Fruit fly (Drosophila melanogaster): ENCODE data around the gene kon.

The kon gene

dm6 chr2L:18481064-18481463 lies 22.7 kb downstream of the kon start:
- TF ChIP-seq ttk (optimal IDR thresholded peaks at IDR 0.05), result no peak
- TF ChIP-seq Sin3A (optimal IDR thresholded peaks at IDR 0.05), result no peak
- no peak for TF ChIP-seq Myc (optimal IDR thresholded peaks at IDR 0.05)
- TF ChIP-seq insv (optimal IDR thresholded peaks at IDR 0.05), result no peak
- no peak for TF ChIP-seq psq (optimal IDR thresholded peaks at IDR 0.05)
- TF ChIP-seq h (optimal IDR thresholded peaks at IDR 0.05), result no peak

DNA sequence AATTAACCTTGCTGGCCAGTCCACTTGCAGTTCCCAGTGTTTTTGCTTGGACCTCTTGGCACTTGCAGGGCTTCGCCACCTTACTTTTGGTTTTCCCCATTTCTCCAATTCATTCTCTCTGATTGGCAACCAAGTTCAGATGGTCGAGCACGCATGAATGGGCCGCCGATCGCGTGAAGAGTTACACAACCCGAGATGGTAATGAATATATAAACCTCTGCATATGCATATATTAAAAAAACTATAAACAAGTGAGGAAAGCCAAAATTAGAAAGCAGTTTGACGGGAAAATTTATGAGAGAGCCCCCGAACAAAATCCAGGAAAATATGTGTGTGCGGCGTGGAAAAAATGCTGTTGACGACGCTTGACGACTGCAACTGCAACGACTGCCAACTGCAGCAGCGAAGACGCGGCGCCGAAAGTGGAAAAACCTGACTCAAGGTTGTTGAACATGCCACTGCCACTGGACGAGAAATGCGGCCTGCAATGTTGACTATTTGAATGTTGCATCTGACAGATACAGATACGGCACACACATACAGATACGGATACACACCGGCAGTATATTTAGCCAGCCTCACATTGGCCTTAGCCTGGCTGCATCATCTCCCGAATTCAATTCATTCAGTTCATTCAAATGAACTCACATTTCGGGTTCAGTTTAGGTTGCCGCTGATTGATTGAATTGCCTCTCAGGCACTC lies 23.3 kb downstream of the kon start:
- TF ChIP-seq psq (optimal IDR thresholded peaks at IDR 0.05), result no peak

DNA sequence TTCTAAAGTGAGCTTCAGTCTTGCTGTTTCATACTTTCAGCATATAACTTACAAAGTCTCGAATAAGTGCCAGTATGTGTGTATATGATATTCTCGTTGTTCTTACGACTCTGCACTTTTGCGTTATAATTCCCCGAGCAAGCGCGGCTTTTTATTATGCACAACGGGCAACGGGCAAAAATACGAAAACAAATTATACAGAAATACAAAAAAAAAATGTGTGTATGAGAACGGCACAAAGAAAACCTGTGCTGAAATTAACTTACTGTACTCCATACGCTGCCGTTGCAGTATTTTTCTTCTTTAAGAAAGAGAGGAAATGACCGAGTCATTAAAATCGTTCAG lies 24.6 kb downstream of the kon start:
- TF ChIP-seq Sin3A (optimal IDR thresholded peaks at IDR 0.05), result no peak
- no peak for TF ChIP-seq h (optimal IDR thresholded peaks at IDR 0.05)
- no peak for TF ChIP-seq Myc (optimal IDR thresholded peaks at IDR 0.05)
- TF ChIP-seq psq (optimal IDR thresholded peaks at IDR 0.05), result no peak
- no peak for TF ChIP-seq ttk (optimal IDR thresholded peaks at IDR 0.05)

- TF ChIP-seq ttk (optimal IDR thresholded peaks at IDR 0.05) (no peak), Myc (optimal IDR thresholded peaks at IDR 0.05) (no peak), h (optimal IDR thresholded peaks at IDR 0.05) (no peak), insv (optimal IDR thresholded peaks at IDR 0.05) (no peak), Sin3A (optimal IDR thresholded peaks at IDR 0.05) (no peak), psq (optimal IDR thresholded peaks at IDR 0.05) (no peak)
Observed at dm6 chr2L:18478509-18479176, 25.1 kb downstream of the kon start.

DNA sequence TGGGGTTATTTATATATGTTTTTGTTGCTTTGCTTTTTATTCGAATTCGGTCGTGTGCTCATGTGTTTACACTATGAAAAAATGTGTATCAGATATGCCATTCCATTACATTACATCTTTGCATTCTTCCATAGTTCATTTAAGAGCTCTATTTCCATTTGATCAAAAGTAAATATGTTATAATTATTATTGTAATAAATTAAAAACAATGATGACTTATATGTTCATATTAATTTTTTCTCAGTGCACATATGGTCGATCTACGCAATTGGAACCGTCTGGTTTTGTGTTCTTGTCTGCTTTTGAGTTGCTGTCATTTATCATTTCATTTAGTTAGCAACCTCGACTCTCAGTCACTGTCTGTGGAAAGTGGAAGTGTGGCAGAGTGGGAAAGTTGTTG lies 26.3 kb downstream of the kon start:
- TF ChIP-seq Sin3A (optimal IDR thresholded peaks at IDR 0.05), result no peak
- TF ChIP-seq psq (optimal IDR thresholded peaks at IDR 0.05), result no peak
- TF ChIP-seq Myc (optimal IDR thresholded peaks at IDR 0.05), result no peak
- TF ChIP-seq h (optimal IDR thresholded peaks at IDR 0.05), result no peak
- no peak for TF ChIP-seq ttk (optimal IDR thresholded peaks at IDR 0.05)
- no peak for TF ChIP-seq insv (optimal IDR thresholded peaks at IDR 0.05)

DNA sequence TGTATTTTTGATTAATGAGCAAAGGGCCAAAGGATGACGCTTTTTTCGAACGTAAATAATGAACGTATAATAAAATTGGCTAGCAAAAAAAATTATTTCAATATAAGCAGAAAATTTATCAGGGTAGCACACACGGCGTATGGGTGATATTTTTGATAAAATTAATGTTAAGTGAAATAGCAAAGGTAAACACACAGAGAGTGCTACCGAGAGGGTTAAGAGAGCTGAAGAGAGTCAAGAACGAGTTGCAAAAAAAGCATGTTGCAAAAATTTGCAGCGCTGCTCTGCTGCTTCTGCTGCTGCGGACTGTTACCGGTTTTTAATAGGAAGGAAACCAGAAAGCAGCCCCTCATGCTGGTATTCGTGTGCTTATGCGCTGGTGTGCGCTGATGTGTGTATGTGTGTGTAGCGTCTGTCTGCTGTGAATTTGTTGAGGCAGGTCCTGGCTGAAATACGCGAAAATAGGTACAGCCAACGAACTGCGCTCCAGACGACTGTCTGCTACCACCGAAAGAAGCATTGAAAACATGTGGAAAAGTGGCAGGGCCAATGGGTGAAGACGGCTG lies 34.2 kb downstream of the kon start:
- no peak for TF ChIP-seq psq (optimal IDR thresholded peaks at IDR 0.05)
- no peak for TF ChIP-seq Sin3A (optimal IDR thresholded peaks at IDR 0.05)
- no peak for TF ChIP-seq ttk (optimal IDR thresholded peaks at IDR 0.05)
- no peak for TF ChIP-seq insv (optimal IDR thresholded peaks at IDR 0.05)
- no peak for TF ChIP-seq h (optimal IDR thresholded peaks at IDR 0.05)
- TF ChIP-seq Myc (optimal IDR thresholded peaks at IDR 0.05), result no peak

- TF ChIP-seq insv (optimal IDR thresholded peaks at IDR 0.05) (no peak), h (optimal IDR thresholded peaks at IDR 0.05) (no peak)
Observed at dm6 chr2L:18468607-18469015, 35.2 kb downstream of the kon start.

dm6 chr2L:18468010-18468409 lies 35.8 kb downstream of the kon start:
- TF ChIP-seq insv (optimal IDR thresholded peaks at IDR 0.05) (no peak), Myc (optimal IDR thresholded peaks at IDR 0.05) (no peak), ttk (optimal IDR thresholded peaks at IDR 0.05) (no peak), h (optimal IDR thresholded peaks at IDR 0.05) (no peak), psq (optimal IDR thresholded peaks at IDR 0.05) (no peak), Sin3A (optimal IDR thresholded peaks at IDR 0.05) (no peak)

- TF ChIP-seq ttk (optimal IDR thresholded peaks at IDR 0.05) (no peak), Myc (optimal IDR thresholded peaks at IDR 0.05) (no peak), psq (optimal IDR thresholded peaks at IDR 0.05) (no peak), insv (optimal IDR thresholded peaks at IDR 0.05) (no peak), h (optimal IDR thresholded peaks at IDR 0.05) (no peak), Sin3A (optimal IDR thresholded peaks at IDR 0.05) (no peak)
Observed at dm6 chr2L:18467464-18467863, 36.3 kb downstream of the kon start.

DNA sequence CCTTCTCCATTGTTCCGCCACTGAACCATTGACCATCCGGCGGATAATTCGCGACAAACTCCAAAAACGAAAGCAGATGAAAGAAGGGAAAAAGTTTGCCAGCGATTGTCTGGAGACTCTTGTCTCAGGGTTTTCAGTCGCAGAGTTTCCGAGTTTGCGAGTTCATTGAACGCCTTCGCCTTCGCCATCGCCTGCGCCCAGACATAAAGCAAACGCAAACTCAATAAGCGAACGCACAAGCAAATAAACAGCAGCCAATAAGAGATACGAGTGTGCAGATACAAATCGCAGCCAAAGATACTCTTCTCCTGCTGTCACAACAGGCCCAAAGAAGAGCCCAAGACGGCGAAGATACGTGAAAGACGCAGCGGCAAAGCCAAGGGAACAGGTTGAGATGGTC lies 37.1 kb downstream of the kon start:
- TF ChIP-seq insv (optimal IDR thresholded peaks at IDR 0.05) (no peak), Sin3A (optimal IDR thresholded peaks at IDR 0.05) (no peak), ttk (optimal IDR thresholded peaks at IDR 0.05) (no peak)

DNA sequence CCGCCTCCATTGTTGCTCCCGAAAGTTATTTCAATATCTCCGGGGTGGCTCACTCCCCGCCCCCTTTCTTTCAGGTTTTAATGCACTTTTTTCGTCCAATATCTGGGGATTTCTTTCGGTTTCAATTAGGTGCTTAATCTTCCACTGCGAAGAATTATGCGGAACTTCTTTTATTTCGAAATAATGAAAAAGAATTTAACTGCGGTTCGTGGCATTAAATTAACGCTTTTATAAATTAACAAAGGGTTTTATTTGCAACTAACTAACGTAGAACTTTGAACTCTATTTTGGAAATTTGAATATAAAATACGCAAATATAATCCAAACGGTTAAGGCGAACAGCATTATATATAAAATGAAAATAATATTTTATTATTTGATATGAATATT lies 37.6 kb downstream of the kon start:
- no peak for TF ChIP-seq Sin3A (optimal IDR thresholded peaks at IDR 0.05)
- TF ChIP-seq insv (optimal IDR thresholded peaks at IDR 0.05), result no peak
- no peak for TF ChIP-seq ttk (optimal IDR thresholded peaks at IDR 0.05)

dm6 chr2L:18465402-18466201 lies 38.2 kb downstream of the kon start:
- TF ChIP-seq insv (optimal IDR thresholded peaks at IDR 0.05) (no peak), psq (optimal IDR thresholded peaks at IDR 0.05) (no peak), h (optimal IDR thresholded peaks at IDR 0.05) (no peak), Sin3A (optimal IDR thresholded peaks at IDR 0.05) (no peak), Myc (optimal IDR thresholded peaks at IDR 0.05) (no peak), ttk (optimal IDR thresholded peaks at IDR 0.05) (no peak)
